Worm (Caenorhabditis elegans) whole organism, L1 larva: ENCODE results near the gene bre-3.

Experiments used
- C16A3.4 ChIP-seq: fragments of 150-350 bp; optimal IDR thresholded peaks from 2 replicates; lab custom pipeline; 2014; ENCODE audit warnings: missing biosample characterization, missing genetic modification characterization
- C34B4.2 ChIP-seq: sonication (generic microtip); optimal IDR thresholded peaks from 2 replicates; lab custom pipeline; 2017; ENCODE audit warnings: mild to moderate bottlenecking, missing genetic modification characterization, missing compliant biosample characterization
- Y116A8C.19 ChIP-seq: sonication (generic microtip); optimal IDR thresholded peaks from 2 replicates; lab custom pipeline; 2016; ENCODE audit warnings: missing compliant biosample characterization, missing genetic modification characterization, borderline replicate concordance
- aha-1 ChIP-seq: fragments of 150-350 bp; optimal IDR thresholded peaks from 2 replicates; lab custom pipeline; 2014; ENCODE audit warnings: missing biosample characterization, missing genetic modification characterization
- aly-2 ChIP-seq: fragments of 150-350 bp; optimal IDR thresholded peaks from 2 replicates; lab custom pipeline; 2014; ENCODE audit warnings: missing biosample characterization, missing genetic modification characterization
- blmp-1 ChIP-seq: fragments of 150-350 bp; optimal IDR thresholded peaks from 2 replicates; lab custom pipeline; 2014; ENCODE audit warnings: missing biosample characterization, missing genetic modification characterization
- ceh-63 ChIP-seq: fragments of 200-800 bp; sonication (Bioruptor generic); optimal IDR thresholded peaks from 2 replicates; lab custom pipeline; 2018; ENCODE audit warnings: mild to moderate bottlenecking, missing genetic modification characterization, missing compliant biosample characterization
- ceh-8 ChIP-seq: fragments of 200-800 bp; sonication (Bioruptor generic); optimal IDR thresholded peaks from 2 replicates; lab custom pipeline; 2018; ENCODE audit warnings: mild to moderate bottlenecking, missing genetic modification characterization, moderate library complexity, missing compliant biosample characterization
- ceh-82 ChIP-seq, 3 experiments: fragments of 150-350 bp in 1 of 3; sonication (generic microtip) in 2 of 3; optimal IDR thresholded peaks; 2 replicates each; lab custom pipeline; 2014 to 2017; ENCODE audit warnings: missing biosample characterization in 3 of 3, missing genetic modification characterization in 3 of 3
- ceh-88 ChIP-seq: fragments of 200-800 bp; sonication (Bioruptor generic); IDR thresholded peaks from 2 replicates; pipeline ENCODE4 v1.3.6; 2022; ENCODE audit warnings: missing genetic modification characterization, missing compliant biosample characterization
- ceh-90 ChIP-seq: sonication (generic microtip); optimal IDR thresholded peaks from 2 replicates; lab custom pipeline; 2016; ENCODE audit warnings: missing genetic modification characterization, missing compliant biosample characterization
- dpl-1 ChIP-seq, 3 experiments: fragments of 150-350 bp in 2 of 3; sonication (generic microtip) in 1 of 3; optimal IDR thresholded peaks; 2 replicates each; lab custom pipeline; 2014 to 2017; ENCODE audit warnings: missing biosample characterization in 3 of 3, missing genetic modification characterization in 3 of 3, missing genetic modification reagents in 3 of 3
- efl-1 ChIP-seq, 4 experiments: fragments of 150-350 bp; optimal IDR thresholded peaks in 3 of 4; peaks in 1 of 4; 1 replicate in 1 of 4; 2 replicates in 3 of 4; lab custom pipeline; 2014; ENCODE audit warnings: missing biosample characterization in 2 of 4, missing genetic modification characterization in 2 of 4, missing genetic modification reagents in 2 of 4
- elt-2 ChIP-seq: sonication (generic microtip); optimal IDR thresholded peaks from 2 replicates; lab custom pipeline; 2016; ENCODE audit warnings: missing genetic modification characterization, mild to moderate bottlenecking, inconsistent platforms, missing compliant biosample characterization, missing genetic modification reagents
- elt-3 ChIP-seq, 6 experiments: fragments of 150-350 bp in 1 of 6; sonication (generic microtip); optimal IDR thresholded peaks; 2 replicates each; lab custom pipeline; 2017 to 2018; ENCODE audit warnings: missing biosample characterization in 6 of 6, missing genetic modification characterization in 6 of 6, inconsistent platforms in 1 of 6
- fkh-10 ChIP-seq: sonication (generic microtip); optimal IDR thresholded peaks from 2 replicates; lab custom pipeline; 2017; ENCODE audit warnings: missing biosample characterization, missing genetic modification reagents, missing genetic modification characterization
- fkh-4 ChIP-seq: sonication (generic microtip); optimal IDR thresholded peaks from 2 replicates; lab custom pipeline; 2016; ENCODE audit warnings: missing compliant biosample characterization, missing genetic modification characterization, borderline replicate concordance
- fkh-8 ChIP-seq: sonication (generic microtip); optimal IDR thresholded peaks from 2 replicates; lab custom pipeline; 2016; ENCODE audit warnings: mild to moderate bottlenecking, missing genetic modification characterization, missing compliant biosample characterization
- grh-1 ChIP-seq: fragments of 200-800 bp; sonication (Bioruptor generic); IDR thresholded peaks from 2 replicates; pipeline ENCODE4 v1.3.6; 2022; ENCODE audit warnings: missing genetic modification reagents, missing genetic modification characterization, missing compliant biosample characterization
- hpl-2 ChIP-seq: fragments of 150-350 bp; optimal IDR thresholded peaks from 2 replicates; lab custom pipeline; 2014; ENCODE audit warnings: missing biosample characterization, missing genetic modification reagents, missing genetic modification characterization
- lin-13 ChIP-seq: fragments of 150-350 bp; optimal IDR thresholded peaks from 2 replicates; lab custom pipeline; 2014; ENCODE audit warnings: missing biosample characterization, missing genetic modification reagents, missing genetic modification characterization
- lin-35 ChIP-seq, 2 experiments: fragments of 150-350 bp; optimal IDR thresholded peaks; 2 replicates each; lab custom pipeline; 2014; ENCODE audit warnings: missing biosample characterization in 2 of 2, missing genetic modification characterization in 2 of 2, missing genetic modification reagents in 2 of 2
- lin-39 ChIP-seq: fragments of 150-350 bp; optimal IDR thresholded peaks from 2 replicates; lab custom pipeline; 2014; ENCODE audit warnings: missing biosample characterization, missing genetic modification reagents, missing genetic modification characterization
- lir-3 ChIP-seq: sonication (generic microtip); optimal IDR thresholded peaks from 2 replicates; lab custom pipeline; 2016; ENCODE audit warnings: mild to moderate bottlenecking, missing genetic modification characterization, moderate library complexity, missing compliant biosample characterization; ENCODE audit not compliant: poor library complexity
- lsy-2 ChIP-seq, 2 experiments: fragments of 150-350 bp; optimal IDR thresholded peaks; 2 replicates each; lab custom pipeline; 2014; ENCODE audit warnings: missing biosample characterization in 2 of 2, missing genetic modification characterization in 2 of 2
- mab-9 ChIP-seq: fragments of 200-800 bp; sonication (Bioruptor generic); IDR thresholded peaks from 2 replicates; pipeline ENCODE4 v1.3.6; 2022; ENCODE audit warnings: missing genetic modification reagents, missing genetic modification characterization, missing compliant biosample characterization
- mep-1 ChIP-seq: fragments of 150-350 bp; optimal IDR thresholded peaks from 2 replicates; lab custom pipeline; 2014; ENCODE audit warnings: missing biosample characterization, missing genetic modification characterization
- nhr-12 ChIP-seq: sonication (generic microtip); optimal IDR thresholded peaks from 2 replicates; lab custom pipeline; 2017; ENCODE audit warnings: missing biosample characterization, missing genetic modification characterization
- nhr-19 ChIP-seq: fragments of 200-800 bp; sonication (Bioruptor generic); conservative IDR thresholded peaks from 2 replicates; pipeline ENCODE4 v1.3.6; 2022; ENCODE audit warnings: missing genetic modification characterization, missing compliant biosample characterization
- nhr-47 ChIP-seq: sonication (generic microtip); optimal IDR thresholded peaks from 2 replicates; lab custom pipeline; 2016; ENCODE audit warnings: mild to moderate bottlenecking, missing genetic modification characterization, moderate library complexity, missing compliant biosample characterization
- nhr-84 ChIP-seq: sonication (generic microtip); optimal IDR thresholded peaks from 2 replicates; lab custom pipeline; 2017; ENCODE audit warnings: missing biosample characterization, missing genetic modification characterization
- nhr-90 ChIP-seq: sonication (generic microtip); optimal IDR thresholded peaks from 2 replicates; lab custom pipeline; 2016; ENCODE audit warnings: mild to moderate bottlenecking, missing genetic modification characterization, missing compliant biosample characterization; ENCODE audit not compliant: poor library complexity
- pag-3 ChIP-seq: sonication (generic microtip); optimal IDR thresholded peaks from 2 replicates; lab custom pipeline; 2017; ENCODE audit warnings: missing genetic modification characterization, mild to moderate bottlenecking, missing compliant biosample characterization, antibody characterized with exemption, borderline replicate concordance; ENCODE audit not compliant: insufficient read depth
- pax-3 ChIP-seq: fragments of 200-800 bp; sonication (Bioruptor generic); optimal IDR thresholded peaks from 2 replicates; lab custom pipeline; 2018; ENCODE audit warnings: mild to moderate bottlenecking, missing genetic modification characterization, moderate library complexity, missing compliant biosample characterization
- pqm-1 ChIP-seq: sonication (generic microtip); optimal IDR thresholded peaks from 3 replicates; lab custom pipeline; 2017; ENCODE audit warnings: missing biosample characterization, missing genetic modification characterization
- skn-1 ChIP-seq: fragments of 150-350 bp; optimal IDR thresholded peaks from 2 replicates; lab custom pipeline; 2014; ENCODE audit warnings: missing biosample characterization, missing genetic modification characterization
- snu-23 ChIP-seq: sonication (generic microtip); optimal IDR thresholded peaks from 2 replicates; lab custom pipeline; 2016; ENCODE audit warnings: missing genetic modification characterization, missing compliant biosample characterization
- sox-4 ChIP-seq: sonication (generic microtip); optimal IDR thresholded peaks from 2 replicates; lab custom pipeline; 2016; ENCODE audit warnings: missing genetic modification characterization, missing compliant biosample characterization
- unc-130 ChIP-seq: fragments of 150-350 bp; optimal IDR thresholded peaks from 2 replicates; lab custom pipeline; 2017; ENCODE audit warnings: missing biosample characterization, missing genetic modification characterization, inconsistent platforms
- unc-98 ChIP-seq: fragments of 200-800 bp; sonication (Bioruptor generic); IDR thresholded peaks from 2 replicates; pipeline ENCODE4 v1.3.6; 2022; ENCODE audit warnings: missing genetic modification characterization, missing compliant biosample characterization
- zag-1 ChIP-seq: fragments of 150-350 bp; optimal IDR thresholded peaks from 2 replicates; lab custom pipeline; 2014; ENCODE audit warnings: missing biosample characterization, missing genetic modification characterization
- zip-4 ChIP-seq: fragments of 200-800 bp; sonication (Bioruptor generic); optimal IDR thresholded peaks from 2 replicates; lab custom pipeline; 2018; ENCODE audit warnings: mild to moderate bottlenecking, missing genetic modification characterization, moderate library complexity, missing compliant biosample characterization

bre-3 gene

ce11 chrIII:9525252-9525651 is 40.0 kb upstream of the bre-3 start, which contains the start of gene trpp-3:
trpp-3 (plus strand) TSS chrIII:9525552.
- no peak for TF ChIP-seq ceh-90
- no peak for TF ChIP-seq lin-13 (GFP tag; lab: Kevin White, UChicago)
- no peak for TF ChIP-seq lin-35 (GFP tag; optimal IDR thresholded peaks at IDR 0.05; lab: Kevin White, UChicago)
- TF ChIP-seq nhr-90 (tag; lab: Kevin White, UChicago) = no peak
- TF ChIP-seq sox-4 (tag; lab: Kevin White, UChicago) = no peak
- no peak for TF ChIP-seq mep-1 (tag; lab: Kevin White, UChicago)
- TF ChIP-seq Y116A8C.19 (tag; lab: Kevin White, UChicago) = no peak
- no peak for TF ChIP-seq nhr-47 (tag; lab: Kevin White, UChicago)
- TF ChIP-seq, all 84 proteins: peak for 0

- TF ChIP-seq blmp-1 (tag; lab: Kevin White, UChicago) (no peak), lsy-2 (tag; optimal IDR thresholded peaks at IDR 0.05; lab: Kevin White, UChicago) (peak in 1 of 2 experiments; percentile 35), nhr-47 (tag; lab: Kevin White, UChicago) (peak; percentile 7), elt-3 (tag; optimal IDR thresholded peaks at IDR 0.05; lab: Kevin White, UChicago) (peak in 1 of 6 experiments; percentile 12), lin-35 (GFP tag; optimal IDR thresholded peaks at IDR 0.05; lab: Kevin White, UChicago) (peak in 1 of 2 experiments; percentile 30), C34B4.2 (tag; lab: Kevin White, UChicago) (no peak), nhr-12 (tag; lab: Kevin White, UChicago) (no peak), unc-130 (no peak), dpl-1 (GFP tag; optimal IDR thresholded peaks at IDR 0.05; lab: Kevin White, UChicago) (peak in 1 of 3 experiments; percentile 7), nhr-90 (tag; lab: Kevin White, UChicago) (peak; percentile 22), snu-23 (GFP tag; lab: Kevin White, UChicago) (peak; percentile 20), pax-3 (tag; lab: Kevin White, UChicago) (no peak), C16A3.4 (no peak), efl-1 (optimal IDR thresholded peaks at IDR 0.05; lab: Kevin White, UChicago) (no peak), efl-1 (GFP tag; optimal IDR thresholded peaks at IDR 0.05 in 1 of 2; lab: Kevin White, UChicago) (peak in 1 of 2 experiments; percentile 16), ceh-88 (no peak), fkh-4 (tag; lab: Kevin White, UChicago) (no peak), nhr-84 (tag; lab: Kevin White, UChicago) (no peak), elt-2 (tag; lab: Kevin White, UChicago) (no peak), unc-98 (no peak)
- TF ChIP-seq, all 84 proteins: peak for 8
These were observed 38.3 kb upstream of the bre-3 start, which contains the start of gene mrps-23 for ce11 chrIII:9523581-9523980. mrps-23 (minus strand) TSS chrIII:9523672.

ce11 chrIII:9521410-9522090 is 36.3 kb upstream of the bre-3 start, which contains the start of the genes clu-1 and prp-40:
clu-1 (minus strand) TSS chrIII:9521460.
prp-40 (plus strand) TSS chrIII:9522075.
- TF ChIP-seq Y116A8C.19 (tag; lab: Kevin White, UChicago) (no peak), aha-1 (tag; lab: Kevin White, UChicago) (peak; percentile 40), nhr-19 (GFP tag; lab: Robert Waterston, UW) (peak; percentile 89), lin-35 (GFP tag; optimal IDR thresholded peaks at IDR 0.05; lab: Kevin White, UChicago) (peak; percentile 90 to 93), elt-3 (tag; optimal IDR thresholded peaks at IDR 0.05; lab: Kevin White, UChicago) (peak in 3 of 6 experiments; percentile 21 to 86 (median 68)), ceh-88 (no peak), fkh-10 (GFP tag; lab: Kevin White, UChicago) (peak; percentile 57), unc-130 (peak; percentile 88), unc-98 (no peak), pag-3 (tag; lab: Kevin White, UChicago) (no peak), mab-9 (GFP tag; lab: Robert Waterston, UW) (peak; percentile 76), lin-39 (tag; lab: Kevin White, UChicago) (peak; percentile 65), C16A3.4 (peak; percentile 94), zip-4 (GFP tag; lab: Kevin White, UChicago) (peak; percentile 52), zag-1 (tag; lab: Kevin White, UChicago) (no peak), ceh-63 (GFP tag; lab: Kevin White, UChicago) (no peak), C34B4.2 (tag; lab: Kevin White, UChicago) (no peak), fkh-8 (tag; lab: Kevin White, UChicago) (peak; percentile 86), hpl-2 (GFP tag; lab: Kevin White, UChicago) (peak; percentile 70), lin-13 (GFP tag; lab: Kevin White, UChicago) (peak; percentile 89), sox-4 (tag; lab: Kevin White, UChicago) (peak; percentile 60), pqm-1 (tag; lab: Kevin White, UChicago) (no peak), ceh-8 (GFP tag; lab: Kevin White, UChicago) (peak; percentile 79), aly-2 (peak; percentile 83), efl-1 (optimal IDR thresholded peaks at IDR 0.05; lab: Kevin White, UChicago) (peak; percentile 88 to 89), efl-1 (GFP tag; optimal IDR thresholded peaks at IDR 0.05 in 1 of 2; lab: Kevin White, UChicago) (peak; percentile 82 to 98), fkh-4 (tag; lab: Kevin White, UChicago) (peak; percentile 77), skn-1 (peak; percentile 78), grh-1 (peak; percentile 78), ceh-82 (tag; optimal IDR thresholded peaks at IDR 0.05; lab: Kevin White, UChicago) (peak; percentile 90 to 92 (median 92)), ceh-90 (no peak), lir-3 (peak; percentile 65)
